Worm (Caenorhabditis elegans): ENCODE results near the gene C54F6.19.

The C54F6.19 gene

ce11 chrV:7545187-7545586 lies at the start of gene C54F6.19, which contains the start of gene nhx-3:
Gene C54F6.19, plus strand, starts transcription at chrV:7545487.
Gene nhx-3, minus strand, starts transcription at chrV:7545523.
- TF ChIP-seq ama-1 (optimal IDR thresholded peaks at IDR 0.05) (no peak), nhr-28 (tag; optimal IDR thresholded peaks at IDR 0.05) (no peak), lin-15B (tag; optimal IDR thresholded peaks at IDR 0.05) (no peak), mdl-1 (tag; optimal IDR thresholded peaks at IDR 0.05) (no peak), snpc-4 (tag; optimal IDR thresholded peaks at IDR 0.05) (no peak), tbx-2 (tag; optimal IDR thresholded peaks at IDR 0.05) (no peak), nhr-19 (GFP tag; conservative IDR thresholded peaks at IDR 0.05) (no peak)

ce11 chrV:7497440-7497839 lies 47.8 kb upstream of the C54F6.19 start, which contains the start of gene srh-79:
Gene srh-79, plus strand, starts transcription at chrV:7497740.
- TF ChIP-seq tbx-2 (tag; optimal IDR thresholded peaks at IDR 0.05), result no peak
- TF ChIP-seq vab-15 (tag; optimal IDR thresholded peaks at IDR 0.05), result no peak
- no peak for TF ChIP-seq swsn-7 (tag; optimal IDR thresholded peaks at IDR 0.05)
- TF ChIP-seq nhr-11 (tag; optimal IDR thresholded peaks at IDR 0.05), result no peak
- TF ChIP-seq lsy-2 (tag; optimal IDR thresholded peaks at IDR 0.05), result no peak
- TF ChIP-seq sox-4 (tag; optimal IDR thresholded peaks at IDR 0.05), result no peak
- no peak for TF ChIP-seq ama-1 (optimal IDR thresholded peaks at IDR 0.05)
- TF ChIP-seq Y116A8C.19 (tag; optimal IDR thresholded peaks at IDR 0.05; ENCODE audit: borderline replicate concordance), result no peak
- no peak for TF ChIP-seq dpl-1 (GFP tag; optimal IDR thresholded peaks at IDR 0.05)
- no peak for TF ChIP-seq snpc-4 (tag; optimal IDR thresholded peaks at IDR 0.05)
- TF ChIP-seq tlp-1 (tag; optimal IDR thresholded peaks at IDR 0.05), result no peak

DNA sequence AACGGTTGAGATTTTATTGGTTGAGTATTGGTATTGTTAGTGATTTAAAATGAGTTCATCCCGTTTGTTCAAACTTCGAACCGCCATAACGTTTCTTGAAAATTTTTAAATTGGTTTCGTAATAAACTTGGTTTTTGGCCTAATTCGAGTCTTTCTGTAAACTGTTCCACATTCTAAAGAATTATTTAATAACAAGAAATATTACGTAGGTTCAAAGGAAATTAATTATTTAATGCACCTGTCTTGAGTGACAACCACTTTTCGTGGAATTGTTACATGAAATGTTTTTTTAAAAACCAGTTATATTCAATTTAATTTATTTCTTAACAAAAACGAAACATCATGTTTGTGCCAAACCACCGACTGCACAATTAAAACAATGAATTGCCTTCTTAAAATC lies 44.1 kb upstream of the C54F6.19 start:
- TF ChIP-seq elt-2 (tag; optimal IDR thresholded peaks at IDR 0.05) (no peak), mab-9 (GFP tag; IDR thresholded peaks at IDR 0.05) (no peak), snu-23 (GFP tag; optimal IDR thresholded peaks at IDR 0.05) (no peak), zag-1 (tag; optimal IDR thresholded peaks at IDR 0.05) (no peak), ceh-8 (GFP tag; optimal IDR thresholded peaks at IDR 0.05) (no peak), unc-86 (tag; optimal IDR thresholded peaks at IDR 0.05) (no peak), zip-4 (GFP tag; optimal IDR thresholded peaks at IDR 0.05) (no peak), dsc-1 (tag; optimal IDR thresholded peaks at IDR 0.05) (no peak), rnt-1 (tag; optimal IDR thresholded peaks at IDR 0.05) (no peak), hlh-4 (tag; optimal IDR thresholded peaks at IDR 0.05) (peak; percentile 96), C16A3.4 (tag; optimal IDR thresholded peaks at IDR 0.05) (no peak), nhr-11 (tag; optimal IDR thresholded peaks at IDR 0.05) (no peak), egl-27 (tag; optimal IDR thresholded peaks at IDR 0.05) (no peak), unc-130 (tag; optimal IDR thresholded peaks at IDR 0.05) (no peak), nhr-47 (tag; optimal IDR thresholded peaks at IDR 0.05) (peak; percentile 25), C34B4.2 (tag; optimal IDR thresholded peaks at IDR 0.05) (no peak), swsn-7 (tag; optimal IDR thresholded peaks at IDR 0.05) (no peak), alr-1 (tag; optimal IDR thresholded peaks at IDR 0.05; ENCODE audit: borderline replicate concordance) (no peak), ces-1 (GFP tag; optimal IDR thresholded peaks at IDR 0.05) (no peak), nhr-20 (tag; optimal IDR thresholded peaks at IDR 0.05) (no peak), nhr-71 (tag; optimal IDR thresholded peaks at IDR 0.05) (peak; percentile 40)

DNA sequence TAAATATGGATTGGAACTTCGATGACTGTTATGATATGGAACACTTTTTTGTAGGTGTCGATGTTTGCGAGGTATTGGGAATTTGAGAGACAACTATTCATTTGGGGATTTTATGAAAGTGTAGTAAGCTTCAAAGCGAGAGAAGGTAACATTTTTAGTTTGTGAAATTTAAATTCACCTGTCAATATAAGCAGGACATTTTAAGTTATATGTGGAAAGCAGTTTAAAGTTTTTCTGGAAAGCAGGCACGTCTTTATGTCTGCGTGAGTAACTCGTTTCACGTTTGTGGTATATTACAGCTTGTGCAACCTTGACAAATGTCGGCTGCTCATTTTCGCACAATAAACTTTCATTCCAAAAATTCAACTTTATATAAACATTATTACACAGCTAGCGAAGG lies 41.0 kb upstream of the C54F6.19 start, which contains the start of gene srh-229:
Gene srh-229 (minus strand): TSS at position 101 of the 400 bp plus-strand sequence.
- no peak for TF ChIP-seq xbp-1 (tag; optimal IDR thresholded peaks at IDR 0.05)
- TF ChIP-seq Y116A8C.19 (tag; optimal IDR thresholded peaks at IDR 0.05; ENCODE audit: borderline replicate concordance), result no peak
- no peak for TF ChIP-seq unc-98 (GFP tag; IDR thresholded peaks at IDR 0.05)
- TF ChIP-seq nhr-77 (tag; optimal IDR thresholded peaks at IDR 0.05), result no peak
- no peak for TF ChIP-seq ces-1 (GFP tag; optimal IDR thresholded peaks at IDR 0.05)
- TF ChIP-seq ztf-11 (tag; optimal IDR thresholded peaks at IDR 0.05), result no peak
- TF ChIP-seq sptf-1 (tag; optimal IDR thresholded peaks at IDR 0.05), result no peak
- TF ChIP-seq ets-5 (GFP tag; IDR thresholded peaks at IDR 0.05), result no peak
- TF ChIP-seq lin-35 (GFP tag; optimal IDR thresholded peaks at IDR 0.05), result no peak
- TF ChIP-seq ceh-88 (GFP tag; IDR thresholded peaks at IDR 0.05), result no peak
- TF ChIP-seq ama-1 (optimal IDR thresholded peaks at IDR 0.05), result no peak
- TF ChIP-seq nhr-71 (tag; optimal IDR thresholded peaks at IDR 0.05), result no peak
- TF ChIP-seq C16A3.4 (tag; optimal IDR thresholded peaks at IDR 0.05), result no peak
- no peak for TF ChIP-seq dpl-1 (GFP tag; optimal IDR thresholded peaks at IDR 0.05)

All from whole organism, L1 larva.